Worm (Caenorhabditis elegans): ENCODE data around the gene hrpk-2.

hrpk-2 gene

ce11 chrIII:8001557-8001956, 14.6 kb downstream of the hrpk-2 start:
- TF ChIP-seq grh-1 (GFP tag; IDR thresholded peaks at IDR 0.05) (no peak), dsc-1 (tag; optimal IDR thresholded peaks at IDR 0.05) (peak; percentile 97)

- no peak for TF ChIP-seq pax-3 (tag; optimal IDR thresholded peaks at IDR 0.05)
- TF ChIP-seq dsc-1 (tag; optimal IDR thresholded peaks at IDR 0.05), result no peak
- TF ChIP-seq zip-4 (GFP tag; optimal IDR thresholded peaks at IDR 0.05), result no peak
- TF ChIP-seq nhr-237 (tag; optimal IDR thresholded peaks at IDR 0.05), result no peak
- no peak for TF ChIP-seq nhr-12 (tag; optimal IDR thresholded peaks at IDR 0.05)
- TF ChIP-seq xbp-1 (tag; optimal IDR thresholded peaks at IDR 0.05), result no peak
- TF ChIP-seq dpl-1 (GFP tag; optimal IDR thresholded peaks at IDR 0.05), result no peak
- TF ChIP-seq nhr-71 (tag; optimal IDR thresholded peaks at IDR 0.05), result no peak
- no peak for TF ChIP-seq nhr-76 (tag; optimal IDR thresholded peaks at IDR 0.05)
- TF ChIP-seq C04F5.9 (tag; optimal IDR thresholded peaks at IDR 0.05), result no peak
- no peak for TF ChIP-seq nhr-90 (tag; optimal IDR thresholded peaks at IDR 0.05; ENCODE audit: poor library complexity)
These were observed 17.2 kb downstream of the hrpk-2 start, which contains the start of gene C06G4.6 for ce11 chrIII:8004091-8004490. Gene C06G4.6 (plus strand): TSS chrIII:8004391.

ce11 chrIII:8009769-8010168, 22.8 kb downstream of the hrpk-2 start, which contains the start of gene cit-1.1:
Gene cit-1.1 (minus strand): TSS chrIII:8009821.
- TF ChIP-seq C16A3.4 (tag; optimal IDR thresholded peaks at IDR 0.05) (peak; percentile 37), efl-1 (optimal IDR thresholded peaks at IDR 0.05) (peak; percentile 37 to 52), efl-1 (GFP tag; optimal IDR thresholded peaks at IDR 0.05 in 1 of 2) (peak in 1 of 2 experiments; percentile 44), nhr-77 (tag; optimal IDR thresholded peaks at IDR 0.05) (no peak), lin-15B (tag; optimal IDR thresholded peaks at IDR 0.05) (peak; percentile 38), dpl-1 (GFP tag; optimal IDR thresholded peaks at IDR 0.05) (peak in 2 of 3 experiments; percentile 33 to 49), lsy-2 (tag; optimal IDR thresholded peaks at IDR 0.05) (peak; percentile 38 to 66), nhr-85 (tag) (peak; percentile 32), efl-3 (GFP tag; optimal IDR thresholded peaks at IDR 0.05) (no peak), skn-1 (tag; optimal IDR thresholded peaks at IDR 0.05) (peak; percentile 32), ceh-82 (tag; optimal IDR thresholded peaks at IDR 0.05) (peak in 2 of 3 experiments; percentile 7 to 18), lin-35 (GFP tag; optimal IDR thresholded peaks at IDR 0.05) (peak; percentile 32 to 37), xbp-1 (tag; optimal IDR thresholded peaks at IDR 0.05) (no peak)

ce11 chrIII:8010260-8010822, 23.4 kb downstream of the hrpk-2 start, which contains the start of gene cit-1.2:
Gene cit-1.2 (plus strand): TSS chrIII:8010772.
- no peak for TF ChIP-seq mab-9 (GFP tag; IDR thresholded peaks at IDR 0.05)
- TF ChIP-seq nhr-90 (tag; optimal IDR thresholded peaks at IDR 0.05; ENCODE audit: poor library complexity), result no peak
- TF ChIP-seq hlh-4 (tag; optimal IDR thresholded peaks at IDR 0.05), result no peak
- no peak for TF ChIP-seq lin-15B (tag; optimal IDR thresholded peaks at IDR 0.05)
- TF ChIP-seq mef-2 (tag; optimal IDR thresholded peaks at IDR 0.05), result no peak
- peak; percentile 7 for TF ChIP-seq skn-1 (tag; optimal IDR thresholded peaks at IDR 0.05)

ce11 chrIII:8013582-8013981, 26.7 kb downstream of the hrpk-2 start:
- TF ChIP-seq ceh-63 (GFP tag; optimal IDR thresholded peaks at IDR 0.05) (no peak), ceh-8 (GFP tag; optimal IDR thresholded peaks at IDR 0.05) (no peak), nhr-77 (tag; optimal IDR thresholded peaks at IDR 0.05) (no peak), ztf-11 (tag; optimal IDR thresholded peaks at IDR 0.05) (no peak), nhr-28 (tag; optimal IDR thresholded peaks at IDR 0.05) (no peak), sup-37 (GFP tag; optimal IDR thresholded peaks at IDR 0.05) (no peak), aly-2 (tag; optimal IDR thresholded peaks at IDR 0.05) (no peak), unc-86 (tag; optimal IDR thresholded peaks at IDR 0.05) (no peak), unc-30 (tag; optimal IDR thresholded peaks at IDR 0.05) (no peak)
